Fruit fly (Drosophila melanogaster): ENCODE data around the gene fw.

The fw gene

dm6 chrX:11988912-11989311, 14.8 kb downstream of the fw start, which contains the start of gene tsg:
TSS of gene tsg (minus strand) at chrX:11988948.
- TF ChIP-seq CG11902 (GFP tag; optimal IDR thresholded peaks at IDR 0.05) (no peak), CG31627 (GFP tag; optimal IDR thresholded peaks at IDR 0.05) (no peak), salr (GFP tag; optimal IDR thresholded peaks at IDR 0.05) (no peak), CG10631 (GFP tag; optimal IDR thresholded peaks at IDR 0.05) (no peak), CG8319 (GFP tag; optimal IDR thresholded peaks at IDR 0.05) (no peak), Sox15 (GFP tag; optimal IDR thresholded peaks at IDR 0.05) (no peak), CG8119 (GFP tag; IDR thresholded peaks at IDR 0.05) (no peak), CG32006 (GFP tag; optimal IDR thresholded peaks at IDR 0.05) (no peak), Hr39 (GFP tag; optimal IDR thresholded peaks at IDR 0.05) (no peak), ss (GFP tag; optimal IDR thresholded peaks at IDR 0.05) (no peak)

dm6 chrX:11987664-11988063, 16.1 kb downstream of the fw start, which contains the start of gene gd:
TSS of gene gd (minus strand) at chrX:11987764.
- no peak for TF ChIP-seq Hr4 (GFP tag; optimal IDR thresholded peaks at IDR 0.05)
- no peak for TF ChIP-seq CG8632 (GFP tag; optimal IDR thresholded peaks at IDR 0.05)
- no peak for TF ChIP-seq Eip78C (GFP tag)
- TF ChIP-seq CG11294 (GFP tag; IDR thresholded peaks at IDR 0.05) = no peak
- TF ChIP-seq Sox102F (GFP tag; optimal IDR thresholded peaks at IDR 0.05) = no peak
- no peak for TF ChIP-seq Blimp-1 (GFP tag; optimal IDR thresholded peaks at IDR 0.05)
- TF ChIP-seq CG6808 (GFP tag; optimal IDR thresholded peaks at IDR 0.05) = no peak
- TF ChIP-seq spab (GFP tag; optimal IDR thresholded peaks at IDR 0.05) = no peak
- no peak for TF ChIP-seq CG6276 (GFP tag; optimal IDR thresholded peaks at IDR 0.05)
- no peak for TF ChIP-seq Eip93F (GFP tag; optimal IDR thresholded peaks at IDR 0.05)
- TF ChIP-seq CG16779 (tag; optimal IDR thresholded peaks at IDR 0.05) = no peak
- TF ChIP-seq achi (GFP tag; optimal IDR thresholded peaks at IDR 0.05) = no peak

- TF ChIP-seq CG11294 (GFP tag; IDR thresholded peaks at IDR 0.05) = no peak
- peak; percentile 36 for TF ChIP-seq svp (GFP tag)
- no peak for TF ChIP-seq CG16779 (tag; optimal IDR thresholded peaks at IDR 0.05)
These were observed 18.7 kb downstream of the fw start, which contains the start of gene cac for dm6 chrX:11984987-11985386. TSS of gene cac (minus strand) at chrX:11985087.

dm6 chrX:11983838-11984237, 19.9 kb downstream of the fw start:
- no peak for TF ChIP-seq CG10631 (GFP tag; optimal IDR thresholded peaks at IDR 0.05)
- no peak for TF ChIP-seq Sox102F (GFP tag; optimal IDR thresholded peaks at IDR 0.05)
- TF ChIP-seq eg (GFP tag; IDR thresholded peaks at IDR 0.05) = no peak
- TF ChIP-seq CG10669 (GFP tag; optimal IDR thresholded peaks at IDR 0.05) = no peak
- no peak for TF ChIP-seq Lpt (GFP tag; optimal IDR thresholded peaks at IDR 0.05)
- TF ChIP-seq Sox15 (GFP tag; optimal IDR thresholded peaks at IDR 0.05) = no peak

All from whole organism, prepupa.